Worm (Caenorhabditis elegans) whole organism, L2 larva: Measurements from ENCODE around the gene cha-1.

Source experiments
- ama-1 ChIP-seq: fragments of 150-350 bp; optimal IDR thresholded peaks from 2 replicates; lab custom pipeline; 2018; ENCODE audit warnings: inconsistent platforms
- dmd-4 ChIP-seq: sonication (generic microtip); optimal IDR thresholded peaks from 2 replicates; lab custom pipeline; 2017; ENCODE audit warnings: missing biosample characterization, missing genetic modification characterization
- lin-13 ChIP-seq: fragments of 150-350 bp; optimal IDR thresholded peaks from 2 replicates; lab custom pipeline; 2014; ENCODE audit warnings: missing biosample characterization, missing genetic modification reagents, missing genetic modification characterization
- lsy-2 ChIP-seq, 2 experiments: fragments of 150-350 bp in 1 of 2; sonication (generic microtip) in 1 of 2; optimal IDR thresholded peaks; 2 replicates each; lab custom pipeline; 2014 to 2017; ENCODE audit warnings: missing biosample characterization in 2 of 2, missing genetic modification characterization in 2 of 2
- nhr-237 ChIP-seq: fragments of 150-350 bp; optimal IDR thresholded peaks from 2 replicates; lab custom pipeline; 2014; ENCODE audit warnings: missing biosample characterization, missing genetic modification characterization
- nhr-77 ChIP-seq: fragments of 150-350 bp; optimal IDR thresholded peaks from 2 replicates; lab custom pipeline; 2014; ENCODE audit warnings: missing biosample characterization, missing genetic modification characterization
- skn-1 ChIP-seq: sonication (generic microtip); optimal IDR thresholded peaks from 2 replicates; lab custom pipeline; 2017; ENCODE audit warnings: missing biosample characterization, missing genetic modification characterization
- snpc-4 ChIP-seq: fragments of 150-350 bp; optimal IDR thresholded peaks from 2 replicates; lab custom pipeline; 2014; ENCODE audit warnings: missing biosample characterization, missing genetic modification characterization
- unc-39 ChIP-seq: fragments of 150-350 bp; optimal IDR thresholded peaks from 2 replicates; lab custom pipeline; 2014; ENCODE audit warnings: missing biosample characterization, missing genetic modification characterization

ce11 chrIV:3653420-3653823, 28.9 kb upstream of the cha-1 start:
- peak in 1 of 2 experiments; percentile 84 for TF ChIP-seq lsy-2 (tag; optimal IDR thresholded peaks at IDR 0.05; lab: Kevin White, UChicago)
- no peak for TF ChIP-seq lin-13 (GFP tag; lab: Kevin White, UChicago)
- TF ChIP-seq nhr-77 (tag; lab: Kevin White, UChicago): no peak
- no peak for TF ChIP-seq snpc-4 (tag; lab: Kevin White, UChicago)
- no peak for TF ChIP-seq dmd-4 (tag; lab: Kevin White, UChicago)
- no peak for TF ChIP-seq unc-39 (tag; lab: Kevin White, UChicago)
- no peak for TF ChIP-seq nhr-237 (tag; lab: Kevin White, UChicago)
- no peak for TF ChIP-seq ama-1 (lab: Kevin White, UChicago)
- no peak for TF ChIP-seq skn-1 (tag; lab: Kevin White, UChicago)
